Fruit fly (Drosophila melanogaster): ENCODE measurements around the gene CG17896.

The CG17896 gene

DNA sequence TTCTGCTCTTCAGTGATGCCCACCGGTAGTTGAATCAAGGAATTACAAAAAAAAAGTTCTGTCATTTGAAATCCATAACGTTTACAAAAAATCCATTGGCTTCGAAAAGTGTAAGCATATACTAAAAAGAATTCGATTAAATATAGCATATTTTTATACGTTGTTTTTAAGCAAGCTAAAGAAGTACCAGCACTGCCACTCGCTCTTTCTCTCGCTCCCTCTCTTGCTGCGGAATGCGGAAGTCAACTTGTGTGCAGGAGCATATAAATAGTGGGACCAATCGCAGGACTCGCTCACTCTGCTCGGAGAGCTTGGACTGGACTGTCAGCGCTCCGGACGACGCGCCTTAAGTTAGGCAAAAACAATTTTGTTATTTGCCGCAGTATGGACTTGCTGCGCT lies 1.3 kb upstream of the CG17896 start, which contains the start of gene CG17778 (continued):
- TF ChIP-seq Doc3 (GFP tag; IDR thresholded peaks at IDR 0.05; ENCODE audit: partially characterized antibody) (no peak), CG5180 (GFP tag; optimal IDR thresholded peaks at IDR 0.05) (no peak), Bgb (GFP tag; IDR thresholded peaks at IDR 0.05; ENCODE audit: partially characterized antibody) (no peak), CG10462 (GFP tag; optimal IDR thresholded peaks at IDR 0.05) (no peak), Blimp-1 (GFP tag; optimal IDR thresholded peaks at IDR 0.05) (no peak), CG16779 (GFP tag; IDR thresholded peaks at IDR 0.05) (peak; percentile 35; the same call in 1 of the 2 replicates), danr (GFP tag; IDR thresholded peaks at IDR 0.05) (no peak), nom (GFP tag; optimal IDR thresholded peaks at IDR 0.05) (no peak), nerfin-1 (tag; optimal IDR thresholded peaks at IDR 0.05) (peak; percentile 40), CG6689 (GFP tag; IDR thresholded peaks at IDR 0.05) (no peak), lab (GFP tag; optimal IDR thresholded peaks at IDR 0.05) (no peak), CG2678 (tag; optimal IDR thresholded peaks at IDR 0.05) (peak; percentile 5), CG10543 (GFP tag; optimal IDR thresholded peaks at IDR 0.05) (no peak), CG12071 (GFP tag; optimal IDR thresholded peaks at IDR 0.05) (no peak), CG7271 (tag; optimal IDR thresholded peaks at IDR 0.05) (no peak), CG8089 (GFP tag; optimal IDR thresholded peaks at IDR 0.05) (no peak), CG13296 (GFP tag; optimal IDR thresholded peaks at IDR 0.05) (no peak), CG10979 (tag; optimal IDR thresholded peaks at IDR 0.05) (no peak), slbo (GFP tag; IDR thresholded peaks at IDR 0.05) (peak; percentile 30; the same call in 1 of the 2 replicates), CG7556 (GFP tag; optimal IDR thresholded peaks at IDR 0.05) (no peak), CG12155 (GFP tag; optimal IDR thresholded peaks at IDR 0.05) (no peak), Six4 (GFP tag; optimal IDR thresholded peaks at IDR 0.05) (no peak), sug (tag; optimal IDR thresholded peaks at IDR 0.05) (no peak), Asciz (GFP tag; optimal IDR thresholded peaks at IDR 0.05) (no peak), Dref (GFP tag; IDR thresholded peaks at IDR 0.05) (no peak), CG12769 (tag; optimal IDR thresholded peaks at IDR 0.05) (no peak), CG2202 (tag; optimal IDR thresholded peaks at IDR 0.05) (no peak), Lhr (GFP tag; optimal IDR thresholded peaks at IDR 0.05) (no peak), Ravus (GFP tag; IDR thresholded peaks at IDR 0.05) (no peak), CoRest (tag; optimal IDR thresholded peaks at IDR 0.05) (no peak), gsb (GFP tag; IDR thresholded peaks at IDR 0.05) (no peak), Nf-YC (tag; optimal IDR thresholded peaks at IDR 0.05) (peak; percentile 68), CG18599 (GFP tag; optimal IDR thresholded peaks at IDR 0.05) (peak; percentile 60), ewg (GFP tag; optimal IDR thresholded peaks at IDR 0.05) (no peak), CG14441 (GFP tag; IDR thresholded peaks at IDR 0.05) (no peak), p53 (GFP tag; optimal IDR thresholded peaks at IDR 0.05) (no peak), ci (GFP tag; IDR thresholded peaks at IDR 0.05) (no peak), ranshi (GFP tag; IDR thresholded peaks at IDR 0.05) (peak; percentile 22; the same call in 1 of the 2 replicates), CG2199 (GFP tag; IDR thresholded peaks at IDR 0.05) (no peak), H15 (GFP tag; IDR thresholded peaks at IDR 0.05) (0 out of 3 replicates have a peak, but pooled peaks have one; percentile 29), sim (GFP tag; IDR thresholded peaks at IDR 0.05) (no peak), CG3847 (GFP tag; IDR thresholded peaks at IDR 0.05) (no peak), CG10209 (GFP tag; optimal IDR thresholded peaks at IDR 0.05) (no peak), CG11560 (tag; IDR thresholded peaks at IDR 0.05) (no peak), Rfx (GFP tag; IDR thresholded peaks at IDR 0.05) (0 out of 2 replicates have a peak, but pooled peaks have one; percentile 23), ro (GFP tag; IDR thresholded peaks at IDR 0.05) (no peak), ems (GFP tag; optimal IDR thresholded peaks at IDR 0.05) (no peak), pan (optimal IDR thresholded peaks at IDR 0.05) (no peak), pan (GFP tag; optimal IDR thresholded peaks at IDR 0.05 in 1 of 2, IDR thresholded peaks at IDR 0.05 in 1 of 2) (peak in 1 of 2 experiments; percentile 35), sens (GFP tag) (peak; percentile 65), CG9437 (GFP tag; optimal IDR thresholded peaks at IDR 0.05) (no peak)

Data from whole organism, embryonic.